Worm (Caenorhabditis elegans): ENCODE results near the gene srh-216.

DNA sequence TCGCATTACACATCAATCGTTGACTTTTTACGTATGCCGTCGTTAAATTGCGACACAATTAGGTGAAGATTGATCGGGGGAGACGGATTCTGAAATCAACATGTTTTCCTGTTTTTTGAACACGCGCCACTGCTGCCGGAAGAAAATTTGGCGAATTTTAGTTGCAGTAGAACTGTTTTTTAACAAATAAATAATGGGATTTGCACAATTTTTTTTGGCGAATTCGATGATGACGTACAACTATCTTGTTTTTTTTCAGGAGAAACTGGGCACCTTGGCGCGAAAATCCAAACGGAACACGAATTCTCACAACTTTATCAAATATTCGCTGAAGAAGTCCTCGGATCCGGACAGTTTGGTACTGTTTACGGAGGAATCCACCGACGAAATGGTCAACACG lies 41.4 kb downstream of the srh-216 start:
- TF ChIP-seq dao-5 (tag; optimal IDR thresholded peaks at IDR 0.05) (no peak), him-1 (tag; optimal IDR thresholded peaks at IDR 0.05) (no peak), W03F9.2 (tag; optimal IDR thresholded peaks at IDR 0.05) (no peak)

Measured in whole organism, L4/young adult.